Fruit fly (Drosophila melanogaster) whole organism: ENCODE data around the gene kek5.

Experiments
- CG8478 ChIP-seq: fragments of >200 bp; optimal IDR thresholded peaks from 2 replicates; lab custom pipeline; 2018; ENCODE audit warnings: inconsistent platforms
- Dll ChIP-seq: fragments of >200 bp; optimal IDR thresholded peaks from 2 replicates; lab custom pipeline; 2017
- pan ChIP-seq: fragments of >200 bp; optimal IDR thresholded peaks from 2 replicates; lab custom pipeline; 2017

dm6 chrX:19491984-19492584 lies 139.1 kb downstream of the kek5 start, which contains the start of the genes pcm and ND-18:
- TF ChIP-seq pan (lab: Kevin White, UChicago) (no peak), CG8478 (lab: Kevin White, UChicago) (no peak), Dll (no peak)
